Fruit fly (Drosophila melanogaster) whole organism, embryonic: ENCODE data around the gene Paics.

Experiments
- CG9609 ChIP-seq: fragments of 200-800 bp; sonication (Bioruptor generic); optimal IDR thresholded peaks from 3 replicates; lab custom pipeline; 2016; ENCODE audit warnings: missing biosample characterization, missing genetic modification characterization
- bcd ChIP-seq: fragments of 200-800 bp; sonication (Bioruptor generic); optimal IDR thresholded peaks from 2 replicates; lab custom pipeline; 2017; ENCODE audit warnings: missing biosample characterization, mild to moderate bottlenecking, missing genetic modification characterization

dm6 chrX:12742651-12743020 is 17.8 kb downstream of the Paics start:
- no peak for TF ChIP-seq CG9609
- TF ChIP-seq bcd (GFP tag; lab: Kevin White, UChicago): no peak
